Worm (Caenorhabditis elegans) whole organism, L2 larva: ENCODE data around the gene adt-3.

Experiments used
- C34F6.9 ChIP-seq: fragments of 150-350 bp; optimal IDR thresholded peaks from 2 replicates; lab custom pipeline; 2014; ENCODE audit warnings: missing biosample characterization, missing genetic modification characterization
- R02D3.7 ChIP-seq: fragments of 150-350 bp; optimal IDR thresholded peaks from 2 replicates; lab custom pipeline; 2014; ENCODE audit warnings: missing biosample characterization, missing genetic modification characterization
- ZK546.5 ChIP-seq: sonication (generic microtip); optimal IDR thresholded peaks from 2 replicates; lab custom pipeline; 2017; ENCODE audit warnings: missing biosample characterization, missing genetic modification characterization
- aly-2 ChIP-seq: fragments of 150-350 bp; optimal IDR thresholded peaks from 2 replicates; lab custom pipeline; 2014; ENCODE audit warnings: missing biosample characterization, missing genetic modification characterization
- blmp-1 ChIP-seq: sonication (generic microtip); optimal IDR thresholded peaks from 2 replicates; lab custom pipeline; 2017; ENCODE audit warnings: missing genetic modification characterization, mild to moderate bottlenecking, missing compliant biosample characterization, antibody characterized with exemption, moderate library complexity; ENCODE audit not compliant: insufficient read depth
- ceh-16 ChIP-seq: fragments of 150-350 bp; optimal IDR thresholded peaks from 2 replicates; lab custom pipeline; 2014; ENCODE audit warnings: missing biosample characterization, missing genetic modification characterization
- ceh-82 ChIP-seq: fragments of 150-350 bp; optimal IDR thresholded peaks from 2 replicates; lab custom pipeline; 2014; ENCODE audit warnings: missing biosample characterization, missing genetic modification characterization
- crh-2 ChIP-seq: sonication (generic microtip); optimal IDR thresholded peaks from 2 replicates; lab custom pipeline; 2017; ENCODE audit warnings: missing biosample characterization, missing genetic modification characterization
- dmd-4 ChIP-seq: sonication (generic microtip); optimal IDR thresholded peaks from 2 replicates; lab custom pipeline; 2017; ENCODE audit warnings: missing biosample characterization, missing genetic modification characterization
- egl-27 ChIP-seq: sonication (generic microtip); optimal IDR thresholded peaks from 3 replicates; lab custom pipeline; 2017; ENCODE audit warnings: missing biosample characterization, missing genetic modification reagents, missing genetic modification characterization
- elt-3 ChIP-seq: sonication (generic microtip); optimal IDR thresholded peaks from 2 replicates; lab custom pipeline; 2017; ENCODE audit warnings: missing biosample characterization, missing genetic modification characterization
- fos-1 ChIP-seq: fragments of 150-350 bp; optimal IDR thresholded peaks from 2 replicates; lab custom pipeline; 2014; ENCODE audit warnings: missing biosample characterization, missing genetic modification characterization
- lin-13 ChIP-seq: fragments of 150-350 bp; optimal IDR thresholded peaks from 2 replicates; lab custom pipeline; 2014; ENCODE audit warnings: missing biosample characterization, missing genetic modification reagents, missing genetic modification characterization
- lin-39 ChIP-seq: fragments of 150-350 bp; optimal IDR thresholded peaks from 2 replicates; lab custom pipeline; 2014; ENCODE audit warnings: missing biosample characterization, missing genetic modification reagents, missing genetic modification characterization
- lsy-2 ChIP-seq, 2 experiments: fragments of 150-350 bp in 1 of 2; sonication (generic microtip) in 1 of 2; optimal IDR thresholded peaks; 2 replicates each; lab custom pipeline; 2014 to 2017; ENCODE audit warnings: missing biosample characterization in 2 of 2, missing genetic modification characterization in 2 of 2
- mab-5 ChIP-seq: fragments of 150-350 bp; optimal IDR thresholded peaks from 2 replicates; lab custom pipeline; 2014; ENCODE audit warnings: missing biosample characterization, missing genetic modification characterization
- mbf-1 ChIP-seq: sonication (generic microtip); optimal IDR thresholded peaks from 2 replicates; lab custom pipeline; 2017; ENCODE audit warnings: missing biosample characterization, missing genetic modification characterization
- mdl-1 ChIP-seq, 2 experiments: fragments of 150-350 bp in 1 of 2; sonication (generic microtip) in 1 of 2; optimal IDR thresholded peaks; 2 replicates each; lab custom pipeline; 2017; ENCODE audit warnings: missing biosample characterization in 2 of 2, missing genetic modification characterization in 2 of 2
- nhr-10 ChIP-seq: sonication (generic microtip); optimal IDR thresholded peaks from 2 replicates; lab custom pipeline; 2017; ENCODE audit warnings: missing biosample characterization, missing genetic modification characterization
- nhr-129 ChIP-seq: fragments of 150-350 bp; optimal IDR thresholded peaks from 2 replicates; lab custom pipeline; 2014; ENCODE audit warnings: missing biosample characterization, missing genetic modification characterization
- nhr-237 ChIP-seq: fragments of 150-350 bp; optimal IDR thresholded peaks from 2 replicates; lab custom pipeline; 2014; ENCODE audit warnings: missing biosample characterization, missing genetic modification characterization
- nhr-6 ChIP-seq: fragments of 150-350 bp; optimal IDR thresholded peaks from 2 replicates; lab custom pipeline; 2014; ENCODE audit warnings: missing biosample characterization, missing genetic modification characterization
- nhr-77 ChIP-seq: fragments of 150-350 bp; optimal IDR thresholded peaks from 2 replicates; lab custom pipeline; 2014; ENCODE audit warnings: missing biosample characterization, missing genetic modification characterization
- peb-1 ChIP-seq: fragments of 150-350 bp; optimal IDR thresholded peaks from 2 replicates; lab custom pipeline; 2014; ENCODE audit warnings: missing biosample characterization, missing genetic modification characterization
- sem-4 ChIP-seq: fragments of 150-350 bp; optimal IDR thresholded peaks from 2 replicates; lab custom pipeline; 2014; ENCODE audit warnings: missing biosample characterization, missing genetic modification reagents, missing genetic modification characterization
- skn-1 ChIP-seq: sonication (generic microtip); optimal IDR thresholded peaks from 2 replicates; lab custom pipeline; 2017; ENCODE audit warnings: missing biosample characterization, missing genetic modification characterization
- sma-9 ChIP-seq, 2 experiments: fragments of 150-350 bp in 1 of 2; sonication (generic microtip) in 1 of 2; optimal IDR thresholded peaks; 2 replicates each; lab custom pipeline; 2014 to 2016; ENCODE audit warnings: missing genetic modification characterization in 2 of 2, mild to moderate bottlenecking in 1 of 2, missing biosample characterization in 1 of 2, missing compliant biosample characterization in 1 of 2, missing genetic modification reagents in 1 of 2, moderate library complexity in 1 of 2
- unc-39 ChIP-seq: fragments of 150-350 bp; optimal IDR thresholded peaks from 2 replicates; lab custom pipeline; 2014; ENCODE audit warnings: missing biosample characterization, missing genetic modification characterization
- unc-55 ChIP-seq: fragments of 150-350 bp; sonication (generic microtip); optimal IDR thresholded peaks from 3 replicates; lab custom pipeline; 2014; ENCODE audit warnings: missing biosample characterization, missing genetic modification reagents, missing genetic modification characterization
- ztf-1 ChIP-seq: fragments of 200-800 bp; sonication (Bioruptor generic); conservative IDR thresholded peaks from 2 replicates; pipeline ENCODE4 v1.3.6; 2022; ENCODE audit warnings: missing genetic modification characterization, missing compliant biosample characterization
- ztf-11 ChIP-seq: sonication (generic microtip); optimal IDR thresholded peaks from 2 replicates; lab custom pipeline; 2017; ENCODE audit warnings: missing biosample characterization, missing genetic modification characterization

Gene adt-3

ce11 chrX:3949763-3950162, 18.3 kb downstream of the adt-3 start:
- TF ChIP-seq egl-27 (tag; lab: Kevin White, UChicago) (no peak), fos-1 (tag; lab: Kevin White, UChicago) (no peak), elt-3 (tag; lab: Kevin White, UChicago) (no peak), sma-9 (GFP tag; optimal IDR thresholded peaks at IDR 0.05; lab: Kevin White, UChicago) (no peak), sma-9 (tag; optimal IDR thresholded peaks at IDR 0.05; lab: Kevin White, UChicago) (no peak), lin-13 (GFP tag; lab: Kevin White, UChicago) (no peak), mbf-1 (tag; lab: Kevin White, UChicago) (no peak), C34F6.9 (tag; lab: Kevin White, UChicago) (no peak), lin-39 (tag; lab: Kevin White, UChicago) (no peak), peb-1 (tag; lab: Kevin White, UChicago) (no peak), nhr-10 (tag; lab: Kevin White, UChicago) (no peak), ztf-1 (no peak), mab-5 (no peak), nhr-6 (tag; lab: Kevin White, UChicago) (no peak)

- TF ChIP-seq sma-9 (GFP tag; optimal IDR thresholded peaks at IDR 0.05; lab: Kevin White, UChicago) (no peak), sma-9 (tag; optimal IDR thresholded peaks at IDR 0.05; lab: Kevin White, UChicago) (no peak), lin-13 (GFP tag; lab: Kevin White, UChicago) (no peak), dmd-4 (tag; lab: Kevin White, UChicago) (no peak), nhr-129 (tag; lab: Kevin White, UChicago) (no peak), lsy-2 (tag; optimal IDR thresholded peaks at IDR 0.05; lab: Kevin White, UChicago) (no peak), lin-39 (tag; lab: Kevin White, UChicago) (no peak), ztf-11 (tag; lab: Kevin White, UChicago) (no peak), skn-1 (tag; lab: Kevin White, UChicago) (no peak), ceh-82 (tag; lab: Kevin White, UChicago) (no peak)
Measured at ce11 chrX:3952737-3953136, 21.3 kb downstream of the adt-3 start.

ce11 chrX:3957475-3958204, 26.2 kb downstream of the adt-3 start:
- TF ChIP-seq crh-2 (tag; lab: Kevin White, UChicago) (no peak), nhr-77 (tag; lab: Kevin White, UChicago) (no peak), sma-9 (GFP tag; optimal IDR thresholded peaks at IDR 0.05; lab: Kevin White, UChicago) (no peak), sma-9 (tag; optimal IDR thresholded peaks at IDR 0.05; lab: Kevin White, UChicago) (no peak), sem-4 (tag; lab: Kevin White, UChicago) (peak; percentile 33), unc-39 (no peak), C34F6.9 (tag; lab: Kevin White, UChicago) (peak; percentile 9)

- TF ChIP-seq ZK546.5 (tag; lab: Kevin White, UChicago) (no peak), blmp-1 (tag; lab: Kevin White, UChicago) (peak; percentile 52)
Measured at ce11 chrX:3958252-3958651, 26.8 kb downstream of the adt-3 start, which contains the start of gene lin-18. lin-18 (plus strand) TSS chrX:3958552.

- TF ChIP-seq fos-1 (tag; lab: Kevin White, UChicago) (no peak), mbf-1 (tag; lab: Kevin White, UChicago) (no peak), ztf-1 (no peak), ceh-82 (tag; lab: Kevin White, UChicago) (no peak), lin-39 (tag; lab: Kevin White, UChicago) (no peak), blmp-1 (tag; lab: Kevin White, UChicago) (no peak), ZK546.5 (tag; lab: Kevin White, UChicago) (no peak), dmd-4 (tag; lab: Kevin White, UChicago) (no peak), aly-2 (tag; lab: Kevin White, UChicago) (no peak), unc-55 (no peak), sma-9 (GFP tag; optimal IDR thresholded peaks at IDR 0.05; lab: Kevin White, UChicago) (no peak), sma-9 (tag; optimal IDR thresholded peaks at IDR 0.05; lab: Kevin White, UChicago) (no peak), mdl-1 (tag; optimal IDR thresholded peaks at IDR 0.05; lab: Kevin White, UChicago) (no peak), crh-2 (tag; lab: Kevin White, UChicago) (no peak), ceh-16 (tag; lab: Kevin White, UChicago) (no peak), R02D3.7 (tag; lab: Kevin White, UChicago) (no peak), C34F6.9 (tag; lab: Kevin White, UChicago) (no peak), nhr-10 (tag; lab: Kevin White, UChicago) (no peak), nhr-237 (tag; lab: Kevin White, UChicago) (no peak), lin-13 (GFP tag; lab: Kevin White, UChicago) (no peak)
Measured at ce11 chrX:3959221-3959620, 27.8 kb downstream of the adt-3 start.
